Worm (Caenorhabditis elegans) whole organism, L1 larva: ENCODE data around the gene R02F2.7.

ENCODE experiments used
- C04F5.9 ChIP-seq: sonication (generic microtip); optimal IDR thresholded peaks from 2 replicates; lab custom pipeline; 2016; ENCODE audit warnings: missing genetic modification characterization, missing compliant biosample characterization
- C16A3.4 ChIP-seq: fragments of 150-350 bp; optimal IDR thresholded peaks from 2 replicates; lab custom pipeline; 2014; ENCODE audit warnings: missing biosample characterization, missing genetic modification characterization
- alr-1 ChIP-seq: fragments of 200-800 bp; sonication (Bioruptor generic); optimal IDR thresholded peaks from 2 replicates; lab custom pipeline; 2018; ENCODE audit warnings: borderline replicate concordance, mild to moderate bottlenecking, missing genetic modification characterization, missing compliant biosample characterization
- ama-1 ChIP-seq: fragments of 150-350 bp; optimal IDR thresholded peaks from 2 replicates; lab custom pipeline; 2014
- blmp-1 ChIP-seq: fragments of 150-350 bp; optimal IDR thresholded peaks from 2 replicates; lab custom pipeline; 2014; ENCODE audit warnings: missing biosample characterization, missing genetic modification characterization
- dpl-1 ChIP-seq, 3 experiments: fragments of 150-350 bp in 2 of 3; sonication (generic microtip) in 1 of 3; optimal IDR thresholded peaks; 2 replicates each; lab custom pipeline; 2014 to 2017; ENCODE audit warnings: missing biosample characterization in 3 of 3, missing genetic modification characterization in 3 of 3, missing genetic modification reagents in 3 of 3
- efl-1 ChIP-seq, 4 experiments: fragments of 150-350 bp; optimal IDR thresholded peaks in 3 of 4; peaks in 1 of 4; 1 replicate in 1 of 4; 2 replicates in 3 of 4; lab custom pipeline; 2014; ENCODE audit warnings: missing biosample characterization in 2 of 4, missing genetic modification characterization in 2 of 4, missing genetic modification reagents in 2 of 4
- egl-27 ChIP-seq, 2 experiments: fragments of 150-350 bp in 1 of 2; sonication (generic microtip); optimal IDR thresholded peaks; 3 replicates each; lab custom pipeline; 2017 to 2018; ENCODE audit warnings: missing biosample characterization in 2 of 2, missing genetic modification characterization in 2 of 2, missing genetic modification reagents in 2 of 2
- elt-2 ChIP-seq: sonication (generic microtip); optimal IDR thresholded peaks from 2 replicates; lab custom pipeline; 2016; ENCODE audit warnings: missing genetic modification characterization, mild to moderate bottlenecking, inconsistent platforms, missing compliant biosample characterization, missing genetic modification reagents
- elt-3 ChIP-seq, 6 experiments: fragments of 150-350 bp in 1 of 6; sonication (generic microtip); optimal IDR thresholded peaks; 2 replicates each; lab custom pipeline; 2017 to 2018; ENCODE audit warnings: missing biosample characterization in 6 of 6, missing genetic modification characterization in 6 of 6, inconsistent platforms in 1 of 6
- fkh-10 ChIP-seq: sonication (generic microtip); optimal IDR thresholded peaks from 2 replicates; lab custom pipeline; 2017; ENCODE audit warnings: missing biosample characterization, missing genetic modification reagents, missing genetic modification characterization
- fkh-8 ChIP-seq: sonication (generic microtip); optimal IDR thresholded peaks from 2 replicates; lab custom pipeline; 2016; ENCODE audit warnings: mild to moderate bottlenecking, missing genetic modification characterization, missing compliant biosample characterization
- fos-1 ChIP-seq: fragments of 150-350 bp; optimal IDR thresholded peaks from 2 replicates; lab custom pipeline; 2014; ENCODE audit warnings: missing biosample characterization, missing genetic modification characterization
- irx-1 ChIP-seq: sonication (generic microtip); optimal IDR thresholded peaks from 2 replicates; lab custom pipeline; 2016; ENCODE audit warnings: missing genetic modification characterization, missing compliant biosample characterization
- lin-13 ChIP-seq: fragments of 150-350 bp; optimal IDR thresholded peaks from 2 replicates; lab custom pipeline; 2014; ENCODE audit warnings: missing biosample characterization, missing genetic modification reagents, missing genetic modification characterization
- lin-15B ChIP-seq: fragments of 150-350 bp; sonication (generic microtip); optimal IDR thresholded peaks from 3 replicates; lab custom pipeline; 2014; ENCODE audit warnings: missing biosample characterization, missing genetic modification characterization
- lin-35 ChIP-seq, 2 experiments: fragments of 150-350 bp; optimal IDR thresholded peaks; 2 replicates each; lab custom pipeline; 2014; ENCODE audit warnings: missing biosample characterization in 2 of 2, missing genetic modification characterization in 2 of 2, missing genetic modification reagents in 2 of 2
- lin-39 ChIP-seq: fragments of 150-350 bp; optimal IDR thresholded peaks from 2 replicates; lab custom pipeline; 2014; ENCODE audit warnings: missing biosample characterization, missing genetic modification reagents, missing genetic modification characterization
- lir-3 ChIP-seq: sonication (generic microtip); optimal IDR thresholded peaks from 2 replicates; lab custom pipeline; 2016; ENCODE audit warnings: mild to moderate bottlenecking, missing genetic modification characterization, moderate library complexity, missing compliant biosample characterization; ENCODE audit not compliant: poor library complexity
- lsy-2 ChIP-seq, 2 experiments: fragments of 150-350 bp; optimal IDR thresholded peaks; 2 replicates each; lab custom pipeline; 2014; ENCODE audit warnings: missing biosample characterization in 2 of 2, missing genetic modification characterization in 2 of 2
- mef-2 ChIP-seq: fragments of 150-350 bp; optimal IDR thresholded peaks from 2 replicates; lab custom pipeline; 2014; ENCODE audit warnings: missing biosample characterization, missing genetic modification characterization
- mep-1 ChIP-seq: fragments of 150-350 bp; optimal IDR thresholded peaks from 2 replicates; lab custom pipeline; 2014; ENCODE audit warnings: missing biosample characterization, missing genetic modification characterization
- nhr-12 ChIP-seq: sonication (generic microtip); optimal IDR thresholded peaks from 2 replicates; lab custom pipeline; 2017; ENCODE audit warnings: missing biosample characterization, missing genetic modification characterization
- nhr-237 ChIP-seq: fragments of 150-350 bp; optimal IDR thresholded peaks from 2 replicates; lab custom pipeline; 2014; ENCODE audit warnings: missing biosample characterization, missing genetic modification characterization
- nhr-28 ChIP-seq: fragments of 150-350 bp; optimal IDR thresholded peaks from 2 replicates; lab custom pipeline; 2014; ENCODE audit warnings: missing biosample characterization, missing genetic modification characterization
- nhr-71 ChIP-seq: sonication (generic microtip); optimal IDR thresholded peaks from 2 replicates; lab custom pipeline; 2016; ENCODE audit warnings: mild to moderate bottlenecking, missing genetic modification characterization, moderate library complexity, missing compliant biosample characterization
- pqm-1 ChIP-seq: sonication (generic microtip); optimal IDR thresholded peaks from 3 replicates; lab custom pipeline; 2017; ENCODE audit warnings: missing biosample characterization, missing genetic modification characterization
- rnt-1 ChIP-seq: sonication (generic microtip); optimal IDR thresholded peaks from 2 replicates; lab custom pipeline; 2016; ENCODE audit warnings: mild to moderate bottlenecking, missing genetic modification characterization, moderate library complexity, missing compliant biosample characterization
- snu-23 ChIP-seq: sonication (generic microtip); optimal IDR thresholded peaks from 2 replicates; lab custom pipeline; 2016; ENCODE audit warnings: missing genetic modification characterization, missing compliant biosample characterization
- sox-4 ChIP-seq: sonication (generic microtip); optimal IDR thresholded peaks from 2 replicates; lab custom pipeline; 2016; ENCODE audit warnings: missing genetic modification characterization, missing compliant biosample characterization
- sptf-1 ChIP-seq: fragments of 150-350 bp; optimal IDR thresholded peaks from 2 replicates; lab custom pipeline; 2014; ENCODE audit warnings: missing biosample characterization, missing genetic modification characterization
- sup-37 ChIP-seq: fragments of 200-800 bp; sonication (Bioruptor generic); optimal IDR thresholded peaks from 2 replicates; lab custom pipeline; 2018; ENCODE audit warnings: mild to moderate bottlenecking, missing genetic modification characterization, missing compliant biosample characterization
- unc-130 ChIP-seq: fragments of 150-350 bp; optimal IDR thresholded peaks from 2 replicates; lab custom pipeline; 2017; ENCODE audit warnings: missing biosample characterization, missing genetic modification characterization, inconsistent platforms
- vab-15 ChIP-seq: sonication (generic microtip); optimal IDR thresholded peaks from 2 replicates; lab custom pipeline; 2017; ENCODE audit warnings: missing genotype, mild to moderate bottlenecking, missing genetic modification characterization, missing compliant biosample characterization
- zag-1 ChIP-seq: fragments of 150-350 bp; optimal IDR thresholded peaks from 2 replicates; lab custom pipeline; 2014; ENCODE audit warnings: missing biosample characterization, missing genetic modification characterization
- ztf-4 ChIP-seq: fragments of 150-350 bp; optimal IDR thresholded peaks from 2 replicates; lab custom pipeline; 2014; ENCODE audit warnings: missing biosample characterization, missing genetic modification characterization

The R02F2.7 gene

DNA sequence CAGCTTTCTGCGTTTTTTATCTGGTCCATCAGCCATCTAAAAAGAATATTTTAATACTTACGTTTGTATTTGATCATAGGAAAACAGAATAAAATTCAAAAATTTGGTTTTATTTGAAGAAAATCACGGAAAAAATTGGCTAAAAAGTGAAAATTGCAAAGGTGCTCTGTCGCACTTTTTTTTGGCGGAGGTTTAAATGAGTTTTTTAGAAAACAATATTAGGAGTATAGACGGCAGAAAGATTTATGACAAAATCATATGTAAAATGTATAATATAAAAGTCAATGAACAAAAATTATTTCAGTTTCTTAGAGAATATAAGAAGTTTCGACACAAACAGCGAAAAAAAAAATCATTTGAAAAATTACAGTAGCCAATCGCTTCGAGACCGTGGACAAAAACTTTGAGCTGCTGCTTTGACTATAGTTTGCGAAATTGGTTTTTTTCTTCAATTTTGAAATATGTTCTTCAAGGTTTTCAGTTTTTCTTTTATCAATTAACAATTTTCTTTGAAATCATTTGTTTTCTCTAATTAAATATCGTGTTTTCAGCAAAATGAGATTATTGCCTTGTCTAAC is at the start of gene R02F2.7, which contains the start of gene R02F2.4:
TSS of gene R02F2.7 (minus strand) at position 36 of the 578 bp plus-strand sequence.
TSS of gene R02F2.4 (plus strand) at position 552 of the 578 bp plus-strand sequence.
- peak in 1 of 2 experiments; percentile 60 for TF ChIP-seq lsy-2 (tag; optimal IDR thresholded peaks at IDR 0.05; lab: Kevin White, UChicago)
- TF ChIP-seq lin-39 (tag; lab: Kevin White, UChicago) = no peak
- no peak for TF ChIP-seq alr-1 (tag; lab: Kevin White, UChicago)
- peak; percentile 73 to 94 for TF ChIP-seq lin-35 (GFP tag; optimal IDR thresholded peaks at IDR 0.05; lab: Kevin White, UChicago)
- TF ChIP-seq blmp-1 = peak; percentile 36
- peak; percentile 21 for TF ChIP-seq C16A3.4 (tag; lab: Kevin White, UChicago)
- peak; percentile 70 to 89 (median 86) for TF ChIP-seq dpl-1 (GFP tag; optimal IDR thresholded peaks at IDR 0.05; lab: Kevin White, UChicago)
- peak in 1 of 2 experiments; percentile 83 for TF ChIP-seq efl-1 (optimal IDR thresholded peaks at IDR 0.05; lab: Kevin White, UChicago)
- TF ChIP-seq efl-1 (GFP tag; optimal IDR thresholded peaks at IDR 0.05 in 1 of 2; lab: Kevin White, UChicago) = peak; percentile 87 to 99

DNA sequence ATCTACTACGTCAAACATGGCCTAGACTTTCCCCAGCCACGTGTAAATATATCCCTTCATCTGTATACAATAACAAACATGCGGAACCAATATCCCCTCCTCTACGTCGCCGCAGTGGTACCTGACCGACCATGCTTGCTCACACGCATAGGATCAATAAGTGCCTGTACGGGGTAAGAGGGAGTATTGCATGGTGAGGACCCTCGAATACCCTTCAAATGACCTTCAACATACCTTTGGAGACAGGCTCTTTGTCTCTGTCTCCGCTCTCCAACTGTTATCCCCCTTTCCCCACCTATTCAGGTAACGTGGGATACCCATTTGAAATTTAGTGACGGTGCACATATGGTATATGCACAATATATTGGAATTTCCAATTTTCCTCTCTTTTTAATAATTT is 42.4 kb upstream of the R02F2.7 start, which contains the start of gene dex-1:
TSS of gene dex-1 (plus strand) at position 132 of the 400 bp plus-strand sequence.
- TF ChIP-seq nhr-28 (tag; lab: Kevin White, UChicago) (no peak), zag-1 (tag; lab: Kevin White, UChicago) (no peak), lin-15B (tag; lab: Kevin White, UChicago) (no peak), irx-1 (tag; lab: Kevin White, UChicago) (no peak), sox-4 (tag; lab: Kevin White, UChicago) (no peak), C04F5.9 (no peak), ztf-4 (tag; lab: Kevin White, UChicago) (no peak), fos-1 (no peak), nhr-71 (no peak), unc-130 (tag; lab: Kevin White, UChicago) (no peak), fkh-8 (no peak), sptf-1 (tag; lab: Kevin White, UChicago) (no peak), ama-1 (no peak), egl-27 (tag; optimal IDR thresholded peaks at IDR 0.05; lab: Kevin White, UChicago) (no peak), lir-3 (tag; lab: Kevin White, UChicago) (no peak)

DNA sequence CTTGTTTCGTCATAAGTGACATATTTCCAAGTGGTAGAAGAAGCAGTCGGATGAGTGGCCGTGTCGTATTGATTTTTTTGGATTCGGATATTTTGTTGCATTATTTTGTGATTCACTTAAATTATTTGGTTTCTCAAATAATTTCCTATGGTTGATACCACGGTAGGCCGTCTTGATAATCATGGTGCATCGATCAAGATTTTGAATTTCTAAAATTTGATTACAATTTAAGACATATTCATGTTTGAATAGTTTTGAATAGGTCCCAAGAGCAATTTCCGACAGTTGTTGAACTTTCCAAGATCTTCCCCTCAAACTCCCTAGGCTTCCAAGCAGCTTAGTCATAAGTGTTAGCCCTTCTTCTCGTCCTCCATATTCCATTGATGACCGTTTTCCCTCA is 38.4 kb upstream of the R02F2.7 start, which contains the start of gene D1044.4:
TSS of gene D1044.4 (minus strand) at position 101 of the 400 bp plus-strand sequence.
- TF ChIP-seq mef-2 (tag; lab: Kevin White, UChicago) = no peak
- TF ChIP-seq sup-37 (GFP tag; lab: Kevin White, UChicago) = no peak
- no peak for TF ChIP-seq efl-1 (optimal IDR thresholded peaks at IDR 0.05; lab: Kevin White, UChicago)
- TF ChIP-seq efl-1 (GFP tag; optimal IDR thresholded peaks at IDR 0.05 in 1 of 2; lab: Kevin White, UChicago) = no peak
- TF ChIP-seq fkh-10 (GFP tag; lab: Kevin White, UChicago) = no peak
- no peak for TF ChIP-seq nhr-12 (tag; lab: Kevin White, UChicago)
- TF ChIP-seq rnt-1 (tag; lab: Kevin White, UChicago) = no peak
- TF ChIP-seq mep-1 (tag; lab: Kevin White, UChicago) = no peak
- no peak for TF ChIP-seq vab-15 (tag; lab: Kevin White, UChicago)
- no peak for TF ChIP-seq elt-3 (tag; optimal IDR thresholded peaks at IDR 0.05; lab: Kevin White, UChicago)
- TF ChIP-seq nhr-237 (tag; lab: Kevin White, UChicago) = no peak

DNA sequence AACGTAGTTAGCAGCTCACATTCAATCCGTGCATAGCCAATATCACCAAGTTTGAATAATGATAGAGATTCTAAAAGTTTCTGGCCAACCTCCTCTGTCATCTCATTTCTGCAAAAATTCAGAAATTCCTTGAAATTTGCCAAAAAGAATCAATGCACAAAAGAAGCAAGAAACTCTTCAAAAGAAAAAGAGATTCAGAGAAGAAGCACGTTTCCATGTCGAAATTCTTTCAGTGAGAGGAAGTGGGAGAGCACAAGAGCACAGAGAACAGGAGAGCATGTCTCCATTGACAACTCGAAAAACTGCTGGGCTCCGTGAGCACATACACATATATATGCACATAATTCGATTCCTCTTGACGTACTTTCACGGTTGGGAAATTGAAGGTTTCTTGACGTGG is 33.9 kb upstream of the R02F2.7 start, which contains the start of gene nekl-4:
TSS of gene nekl-4 (minus strand) at position 101 of the 400 bp plus-strand sequence.
- TF ChIP-seq snu-23 (GFP tag; lab: Kevin White, UChicago) = no peak
- TF ChIP-seq elt-2 (tag; lab: Kevin White, UChicago) = no peak
- no peak for TF ChIP-seq lin-13 (GFP tag; lab: Kevin White, UChicago)
- no peak for TF ChIP-seq sox-4 (tag; lab: Kevin White, UChicago)
- TF ChIP-seq fkh-8 = peak; percentile 78
- no peak for TF ChIP-seq pqm-1 (tag; lab: Kevin White, UChicago)
